Fruit fly (Drosophila melanogaster) Kc167 (cell line): ENCODE measurements around the gene CAH8.

Experiments
- Myc ChIP-seq: fragments of >200 bp; optimal IDR thresholded peaks from 2 replicates; lab custom pipeline; 2017; ENCODE audit warnings: missing external identifiers
- Sin3A ChIP-seq: fragments of >200 bp; optimal IDR thresholded peaks from 2 replicates; lab custom pipeline; 2018; ENCODE audit warnings: missing external identifiers
- h ChIP-seq: fragments of >200 bp; optimal IDR thresholded peaks from 3 replicates; lab custom pipeline; 2018; ENCODE audit warnings: missing external identifiers
- insv ChIP-seq: fragments of >200 bp; optimal IDR thresholded peaks from 3 replicates; lab custom pipeline; 2018; ENCODE audit warnings: missing external identifiers
- psq ChIP-seq: fragments of >200 bp; optimal IDR thresholded peaks from 2 replicates; lab custom pipeline; 2017; ENCODE audit warnings: missing external identifiers
- ttk ChIP-seq: sonication (Bioruptor generic); optimal IDR thresholded peaks from 2 replicates; lab custom pipeline; 2017; ENCODE audit warnings: missing external identifiers

The CAH8 gene

DNA sequence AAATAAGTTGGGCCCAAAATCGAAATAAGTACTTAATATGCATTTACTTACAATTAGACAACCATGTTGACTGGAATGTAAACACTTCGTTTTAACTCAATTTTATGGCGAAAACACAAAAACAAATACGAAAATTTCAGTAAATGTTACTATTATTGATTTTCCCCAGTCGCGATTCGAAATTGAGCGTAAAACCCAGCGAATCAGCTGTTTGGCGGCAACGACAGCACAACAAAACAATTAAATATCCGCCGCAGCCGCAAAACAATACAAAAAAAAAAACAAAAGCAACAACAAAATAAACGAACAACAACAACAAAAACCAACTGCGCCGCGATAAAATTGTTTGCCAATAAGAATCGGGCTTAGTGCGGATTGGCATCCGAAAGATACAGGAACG is at the start of gene CAH8, which contains the start of gene CG7059:
Gene CAH8 (minus strand): TSS at position 101 of the 400 bp plus-strand sequence.
Gene CG7059 (plus strand): TSS at position 167 of the 400 bp plus-strand sequence.
- no peak for TF ChIP-seq Sin3A (lab: Kevin White, UChicago)
- TF ChIP-seq Myc (lab: Kevin White, UChicago): no peak
- TF ChIP-seq insv (lab: Kevin White, UChicago): no peak
- TF ChIP-seq h (lab: Kevin White, UChicago): no peak
- TF ChIP-seq ttk (lab: Kevin White, UChicago): no peak
- no peak for TF ChIP-seq psq

- no peak for TF ChIP-seq Sin3A (lab: Kevin White, UChicago)
- no peak for TF ChIP-seq ttk (lab: Kevin White, UChicago)
- no peak for TF ChIP-seq Myc (lab: Kevin White, UChicago)
- TF ChIP-seq psq: no peak
- TF ChIP-seq h (lab: Kevin White, UChicago): no peak
- no peak for TF ChIP-seq insv (lab: Kevin White, UChicago)
Observed at dm6 chr3R:22438301-22438700, 48.8 kb upstream of the CAH8 start.

DNA sequence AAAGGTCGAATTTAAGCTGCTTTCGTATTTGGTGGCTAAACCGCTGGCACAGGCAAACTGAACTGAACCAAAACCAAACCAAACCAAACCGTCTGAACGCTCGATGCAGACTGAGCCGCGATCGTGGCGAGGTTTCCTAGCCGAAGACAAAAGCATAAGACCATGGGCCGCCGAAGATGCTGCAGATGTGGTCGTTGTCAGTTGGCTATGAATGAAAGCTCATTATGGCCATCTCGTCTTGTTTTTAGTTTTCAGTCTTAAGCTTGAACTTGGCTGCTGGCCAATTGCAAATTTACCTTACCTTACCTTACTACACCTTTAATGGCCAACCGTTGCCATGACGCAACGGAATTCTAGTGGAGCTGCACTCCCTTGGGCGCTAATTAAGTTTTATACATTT is 46.5 kb upstream of the CAH8 start, which contains the start of gene CG13847:
Gene CG13847 (minus strand): TSS at position 101 of the 400 bp plus-strand sequence.
- TF ChIP-seq Myc (lab: Kevin White, UChicago): no peak
- no peak for TF ChIP-seq ttk (lab: Kevin White, UChicago)
- TF ChIP-seq insv (lab: Kevin White, UChicago): no peak
- no peak for TF ChIP-seq psq
- no peak for TF ChIP-seq h (lab: Kevin White, UChicago)
- no peak for TF ChIP-seq Sin3A (lab: Kevin White, UChicago)

dm6 chr3R:22432200-22432804 is 42.8 kb upstream of the CAH8 start:
- TF ChIP-seq h (lab: Kevin White, UChicago) (no peak), Sin3A (lab: Kevin White, UChicago) (no peak)

DNA sequence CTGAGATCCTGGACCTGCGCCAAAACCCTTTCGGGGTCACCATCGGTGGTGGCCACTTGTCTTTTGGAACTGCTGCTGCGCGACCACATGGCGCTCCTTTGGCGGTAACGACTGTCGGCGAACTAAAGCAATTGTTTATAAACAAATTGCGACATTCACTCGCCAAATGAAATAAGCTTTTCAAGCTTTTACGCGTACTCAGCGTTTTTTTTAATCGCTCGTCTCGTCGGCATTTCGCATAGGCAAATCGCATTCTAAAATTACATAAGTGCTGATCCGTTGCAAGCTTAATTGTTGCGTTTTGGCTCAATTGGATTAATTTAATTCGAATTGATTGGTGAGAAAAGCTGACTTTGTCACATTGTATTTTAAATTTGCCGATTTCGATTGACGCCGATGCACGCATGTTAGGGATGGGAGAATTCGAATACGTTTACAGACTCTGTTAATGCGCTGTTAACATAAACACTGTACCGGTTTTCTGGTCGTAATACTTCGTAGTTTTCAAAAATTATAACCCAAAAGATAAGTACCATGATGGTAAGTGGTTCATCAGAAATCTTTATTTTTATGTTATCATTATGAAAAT is 35.2 kb upstream of the CAH8 start, which contains the start of gene pinta:
Gene pinta (minus strand): TSS at position 328 of the 589 bp plus-strand sequence.
- TF ChIP-seq ttk (lab: Kevin White, UChicago) (no peak), h (lab: Kevin White, UChicago) (no peak), Myc (lab: Kevin White, UChicago) (no peak)

DNA sequence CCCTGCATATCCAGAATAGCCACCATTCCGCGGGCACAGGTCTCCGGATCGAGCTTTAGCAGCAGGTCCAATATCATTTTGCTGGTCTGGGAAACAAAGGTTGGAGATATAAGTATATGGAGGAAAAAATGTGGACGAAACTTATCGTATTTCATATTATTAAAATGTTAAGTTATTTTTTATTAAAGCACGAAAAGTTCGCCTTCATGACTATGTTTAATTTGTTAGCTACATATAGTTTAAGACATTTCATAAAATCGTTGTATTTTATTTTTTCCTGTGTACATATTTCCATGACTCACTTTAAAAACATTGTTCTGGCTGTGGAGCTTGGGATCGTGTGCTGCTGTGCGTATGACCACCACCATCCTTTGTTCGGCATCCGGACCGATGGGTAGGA is 34.5 kb upstream of the CAH8 start:
- TF ChIP-seq insv (lab: Kevin White, UChicago): no peak
- TF ChIP-seq psq: no peak
- TF ChIP-seq ttk (lab: Kevin White, UChicago): no peak
- TF ChIP-seq Myc (lab: Kevin White, UChicago): no peak
- no peak for TF ChIP-seq h (lab: Kevin White, UChicago)
- no peak for TF ChIP-seq Sin3A (lab: Kevin White, UChicago)

dm6 chr3R:22421618-22422017 is 32.1 kb upstream of the CAH8 start:
- TF ChIP-seq psq (no peak), Myc (lab: Kevin White, UChicago) (no peak), Sin3A (lab: Kevin White, UChicago) (no peak), ttk (lab: Kevin White, UChicago) (no peak), insv (lab: Kevin White, UChicago) (no peak), h (lab: Kevin White, UChicago) (no peak)

- no peak for TF ChIP-seq h (lab: Kevin White, UChicago)
- no peak for TF ChIP-seq Sin3A (lab: Kevin White, UChicago)
- no peak for TF ChIP-seq psq
- no peak for TF ChIP-seq ttk (lab: Kevin White, UChicago)
- no peak for TF ChIP-seq insv (lab: Kevin White, UChicago)
- no peak for TF ChIP-seq Myc (lab: Kevin White, UChicago)
Observed at dm6 chr3R:22420911-22421310, 31.4 kb upstream of the CAH8 start, which contains the start of the genes Nop56 and mats. Gene Nop56 (minus strand): TSS chr3R:22421068. Gene mats (plus strand): TSS chr3R:22421161.

- no peak for TF ChIP-seq psq
- no peak for TF ChIP-seq ttk (lab: Kevin White, UChicago)
- TF ChIP-seq h (lab: Kevin White, UChicago): no peak
- no peak for TF ChIP-seq insv (lab: Kevin White, UChicago)
- no peak for TF ChIP-seq Myc (lab: Kevin White, UChicago)
- no peak for TF ChIP-seq Sin3A (lab: Kevin White, UChicago)
Observed at dm6 chr3R:22411879-22412587, 22.5 kb upstream of the CAH8 start.

- TF ChIP-seq insv (lab: Kevin White, UChicago) (no peak), ttk (lab: Kevin White, UChicago) (no peak), psq (no peak), Sin3A (lab: Kevin White, UChicago) (no peak), Myc (lab: Kevin White, UChicago) (no peak), h (lab: Kevin White, UChicago) (no peak)
Observed at dm6 chr3R:22410537-22411360, 21.2 kb upstream of the CAH8 start, which contains the start of the genes CG13850 and lqfR. Gene CG13850 (minus strand): TSS chr3R:22410915. Gene lqfR (plus strand): TSS chr3R:22411301.

- TF ChIP-seq Sin3A (lab: Kevin White, UChicago): no peak
- no peak for TF ChIP-seq ttk (lab: Kevin White, UChicago)
- TF ChIP-seq psq: no peak
- TF ChIP-seq Myc (lab: Kevin White, UChicago): no peak
- no peak for TF ChIP-seq h (lab: Kevin White, UChicago)
- no peak for TF ChIP-seq insv (lab: Kevin White, UChicago)
Observed at dm6 chr3R:22405639-22406038, 16.1 kb upstream of the CAH8 start, which contains the start of gene CG13855. Gene CG13855 (plus strand): TSS chr3R:22405939.
